Worm (Caenorhabditis elegans) whole organism, L4 larva: ENCODE data around the gene acr-10.

Experiments
- F49E8.2 ChIP-seq: sonication (generic microtip); optimal IDR thresholded peaks from 2 replicates; lab custom pipeline; 2016; ENCODE audit warnings: missing compliant biosample characterization, mild to moderate bottlenecking, missing genetic modification characterization, borderline replicate concordance
- ama-1 ChIP-seq: fragments of 150-350 bp; optimal IDR thresholded peaks from 2 replicates; lab custom pipeline; 2014; ENCODE audit warnings: inconsistent platforms, mixed read lengths
- ceh-82 ChIP-seq: sonication (generic microtip); optimal IDR thresholded peaks from 2 replicates; lab custom pipeline; 2017; ENCODE audit warnings: missing biosample characterization, missing genetic modification characterization
- ces-1 ChIP-seq: fragments of 150-350 bp; sonication (generic microtip); optimal IDR thresholded peaks from 4 replicates; lab custom pipeline; 2014; ENCODE audit warnings: missing biosample characterization, missing genetic modification reagents, missing genetic modification characterization
- fkh-10 ChIP-seq: fragments of 150-350 bp; optimal IDR thresholded peaks from 2 replicates; lab custom pipeline; 2014; ENCODE audit warnings: missing biosample characterization, missing genetic modification reagents, missing genetic modification characterization
- mxl-2 ChIP-seq: fragments of 200-800 bp; sonication (Bioruptor generic); conservative IDR thresholded peaks from 2 replicates; pipeline ENCODE4 v1.3.6; 2022; ENCODE audit warnings: missing genetic modification reagents, missing genetic modification characterization, missing compliant biosample characterization
- nhr-111 ChIP-seq: fragments of 200-800 bp; sonication (Bioruptor generic); optimal IDR thresholded peaks from 2 replicates; lab custom pipeline; 2018; ENCODE audit warnings: mild to moderate bottlenecking, missing genetic modification characterization, missing compliant biosample characterization
- nhr-28 ChIP-seq: fragments of 150-350 bp; optimal IDR thresholded peaks from 2 replicates; lab custom pipeline; 2014; ENCODE audit warnings: missing biosample characterization, missing genetic modification characterization
- snpc-1.2 ChIP-seq: fragments of 200-800 bp; sonication (Bioruptor generic); IDR thresholded peaks from 2 replicates; pipeline ENCODE4 v1.3.6; 2022; ENCODE audit warnings: missing genetic modification reagents, missing genetic modification characterization, missing compliant biosample characterization
- snpc-4 ChIP-seq: fragments of 150-350 bp; optimal IDR thresholded peaks from 2 replicates; lab custom pipeline; 2014; ENCODE audit warnings: missing biosample characterization, missing genetic modification characterization
- unc-62 ChIP-seq, 3 experiments: fragments of 150-350 bp in 1 of 3; sonication (generic microtip); optimal IDR thresholded peaks in 2 of 3; peaks in 1 of 3; 1 replicate in 1 of 3; 2 replicates in 2 of 3; lab custom pipeline; 2014 to 2017; ENCODE audit warnings: missing biosample characterization in 3 of 3, missing genetic modification characterization in 3 of 3, missing genetic modification reagents in 3 of 3, missing genotype in 1 of 3

- TF ChIP-seq nhr-111 (GFP tag; lab: Kevin White, UChicago), result no peak
- no peak for TF ChIP-seq snpc-1.2 (GFP tag; lab: Robert Waterston, UW)
- no peak for TF ChIP-seq fkh-10 (GFP tag; lab: Kevin White, UChicago)
- no peak for TF ChIP-seq mxl-2 (GFP tag; lab: Robert Waterston, UW)
- no peak for TF ChIP-seq snpc-4 (tag; lab: Kevin White, UChicago)
- TF ChIP-seq F49E8.2 (tag; lab: Kevin White, UChicago), result no peak
- no peak for TF ChIP-seq ces-1 (GFP tag; lab: Kevin White, UChicago)
- no peak for TF ChIP-seq unc-62 (GFP tag; optimal IDR thresholded peaks at IDR 0.05 in 1 of 2; lab: Kevin White, UChicago)
- no peak for TF ChIP-seq unc-62 (tag; optimal IDR thresholded peaks at IDR 0.05; lab: Kevin White, UChicago)
- no peak for TF ChIP-seq ama-1 (lab: Kevin White, UChicago)
- no peak for TF ChIP-seq ceh-82 (tag; lab: Kevin White, UChicago)
- TF ChIP-seq nhr-28 (tag; lab: Kevin White, UChicago), result no peak
Measured at ce11 chrX:3990495-3990894, 31.6 kb upstream of the acr-10 start.
